Worm (Caenorhabditis elegans) whole organism, L1 larva: ENCODE measurements around the gene let-805.

ENCODE experiments used
- C04F5.9 ChIP-seq: sonication (generic microtip); optimal IDR thresholded peaks from 2 replicates; lab custom pipeline; 2016; ENCODE audit warnings: missing genetic modification characterization, missing compliant biosample characterization
- C34B4.2 ChIP-seq: sonication (generic microtip); optimal IDR thresholded peaks from 2 replicates; lab custom pipeline; 2017; ENCODE audit warnings: mild to moderate bottlenecking, missing genetic modification characterization, missing compliant biosample characterization
- F16B12.6 ChIP-seq: fragments of 150-350 bp; optimal IDR thresholded peaks from 2 replicates; lab custom pipeline; 2014; ENCODE audit warnings: missing biosample characterization, missing genetic modification characterization
- Y116A8C.19 ChIP-seq: sonication (generic microtip); optimal IDR thresholded peaks from 2 replicates; lab custom pipeline; 2016; ENCODE audit warnings: missing compliant biosample characterization, missing genetic modification characterization, borderline replicate concordance
- alr-1 ChIP-seq: fragments of 200-800 bp; sonication (Bioruptor generic); optimal IDR thresholded peaks from 2 replicates; lab custom pipeline; 2018; ENCODE audit warnings: borderline replicate concordance, mild to moderate bottlenecking, missing genetic modification characterization, missing compliant biosample characterization
- ama-1 ChIP-seq: fragments of 150-350 bp; optimal IDR thresholded peaks from 2 replicates; lab custom pipeline; 2014
- ceh-63 ChIP-seq: fragments of 200-800 bp; sonication (Bioruptor generic); optimal IDR thresholded peaks from 2 replicates; lab custom pipeline; 2018; ENCODE audit warnings: mild to moderate bottlenecking, missing genetic modification characterization, missing compliant biosample characterization
- ceh-8 ChIP-seq: fragments of 200-800 bp; sonication (Bioruptor generic); optimal IDR thresholded peaks from 2 replicates; lab custom pipeline; 2018; ENCODE audit warnings: mild to moderate bottlenecking, missing genetic modification characterization, moderate library complexity, missing compliant biosample characterization
- ceh-88 ChIP-seq: fragments of 200-800 bp; sonication (Bioruptor generic); IDR thresholded peaks from 2 replicates; pipeline ENCODE4 v1.3.6; 2022; ENCODE audit warnings: missing genetic modification characterization, missing compliant biosample characterization
- dpl-1 ChIP-seq, 3 experiments: fragments of 150-350 bp in 2 of 3; sonication (generic microtip) in 1 of 3; optimal IDR thresholded peaks; 2 replicates each; lab custom pipeline; 2014 to 2017; ENCODE audit warnings: missing biosample characterization in 3 of 3, missing genetic modification characterization in 3 of 3, missing genetic modification reagents in 3 of 3
- dsc-1 ChIP-seq: sonication (generic microtip); optimal IDR thresholded peaks from 2 replicates; lab custom pipeline; 2016; ENCODE audit warnings: mild to moderate bottlenecking, missing genetic modification characterization, missing compliant biosample characterization
- egl-13 ChIP-seq: sonication (generic microtip); optimal IDR thresholded peaks from 2 replicates; lab custom pipeline; 2016; ENCODE audit warnings: missing genotype, missing genetic modification reagents, missing genetic modification characterization, missing compliant biosample characterization
- egl-27 ChIP-seq, 2 experiments: fragments of 150-350 bp in 1 of 2; sonication (generic microtip); optimal IDR thresholded peaks; 3 replicates each; lab custom pipeline; 2017 to 2018; ENCODE audit warnings: missing biosample characterization in 2 of 2, missing genetic modification characterization in 2 of 2, missing genetic modification reagents in 2 of 2
- fkh-10 ChIP-seq: sonication (generic microtip); optimal IDR thresholded peaks from 2 replicates; lab custom pipeline; 2017; ENCODE audit warnings: missing biosample characterization, missing genetic modification reagents, missing genetic modification characterization
- fkh-4 ChIP-seq: sonication (generic microtip); optimal IDR thresholded peaks from 2 replicates; lab custom pipeline; 2016; ENCODE audit warnings: missing compliant biosample characterization, missing genetic modification characterization, borderline replicate concordance
- fos-1 ChIP-seq: fragments of 150-350 bp; optimal IDR thresholded peaks from 2 replicates; lab custom pipeline; 2014; ENCODE audit warnings: missing biosample characterization, missing genetic modification characterization
- grh-1 ChIP-seq: fragments of 200-800 bp; sonication (Bioruptor generic); IDR thresholded peaks from 2 replicates; pipeline ENCODE4 v1.3.6; 2022; ENCODE audit warnings: missing genetic modification reagents, missing genetic modification characterization, missing compliant biosample characterization
- hlh-17 ChIP-seq: fragments of 200-800 bp; sonication (Bioruptor generic); optimal IDR thresholded peaks from 2 replicates; lab custom pipeline; 2018; ENCODE audit warnings: missing genetic modification characterization, mild to moderate bottlenecking, missing compliant biosample characterization, moderate library complexity, borderline replicate concordance
- hlh-4 ChIP-seq: sonication (generic microtip); optimal IDR thresholded peaks from 2 replicates; lab custom pipeline; 2016; ENCODE audit warnings: mild to moderate bottlenecking, missing genetic modification characterization, missing compliant biosample characterization
- hpl-2 ChIP-seq: fragments of 150-350 bp; optimal IDR thresholded peaks from 2 replicates; lab custom pipeline; 2014; ENCODE audit warnings: missing biosample characterization, missing genetic modification reagents, missing genetic modification characterization
- isw-1 ChIP-seq: fragments of 200-800 bp; sonication (Bioruptor generic); IDR thresholded peaks from 2 replicates; pipeline ENCODE4 v1.3.6; 2022; ENCODE audit warnings: missing genetic modification characterization, missing compliant biosample characterization
- lin-13 ChIP-seq: fragments of 150-350 bp; optimal IDR thresholded peaks from 2 replicates; lab custom pipeline; 2014; ENCODE audit warnings: missing biosample characterization, missing genetic modification reagents, missing genetic modification characterization
- lin-14 ChIP-seq: fragments of 200-800 bp; sonication (Bioruptor generic); optimal IDR thresholded peaks from 2 replicates; lab custom pipeline; 2018; ENCODE audit warnings: mild to moderate bottlenecking, missing genetic modification characterization, moderate library complexity, missing compliant biosample characterization
- lin-15B ChIP-seq: fragments of 150-350 bp; sonication (generic microtip); optimal IDR thresholded peaks from 3 replicates; lab custom pipeline; 2014; ENCODE audit warnings: missing biosample characterization, missing genetic modification characterization
- lin-35 ChIP-seq, 2 experiments: fragments of 150-350 bp; optimal IDR thresholded peaks; 2 replicates each; lab custom pipeline; 2014; ENCODE audit warnings: missing biosample characterization in 2 of 2, missing genetic modification characterization in 2 of 2, missing genetic modification reagents in 2 of 2
- lir-3 ChIP-seq: sonication (generic microtip); optimal IDR thresholded peaks from 2 replicates; lab custom pipeline; 2016; ENCODE audit warnings: mild to moderate bottlenecking, missing genetic modification characterization, moderate library complexity, missing compliant biosample characterization; ENCODE audit not compliant: poor library complexity
- mab-9 ChIP-seq: fragments of 200-800 bp; sonication (Bioruptor generic); IDR thresholded peaks from 2 replicates; pipeline ENCODE4 v1.3.6; 2022; ENCODE audit warnings: missing genetic modification reagents, missing genetic modification characterization, missing compliant biosample characterization
- mdl-1 ChIP-seq, 2 experiments: fragments of 150-350 bp; optimal IDR thresholded peaks; 2 replicates each; lab custom pipeline; 2014 to 2017; ENCODE audit warnings: missing biosample characterization in 2 of 2, missing genetic modification characterization in 2 of 2, inconsistent platforms in 1 of 2
- mef-2 ChIP-seq: fragments of 150-350 bp; optimal IDR thresholded peaks from 2 replicates; lab custom pipeline; 2014; ENCODE audit warnings: missing biosample characterization, missing genetic modification characterization
- nhr-11 ChIP-seq: fragments of 150-350 bp; optimal IDR thresholded peaks from 2 replicates; lab custom pipeline; 2014; ENCODE audit warnings: missing biosample characterization, missing genetic modification characterization
- nhr-12 ChIP-seq: sonication (generic microtip); optimal IDR thresholded peaks from 2 replicates; lab custom pipeline; 2017; ENCODE audit warnings: missing biosample characterization, missing genetic modification characterization
- nhr-19 ChIP-seq: fragments of 200-800 bp; sonication (Bioruptor generic); conservative IDR thresholded peaks from 2 replicates; pipeline ENCODE4 v1.3.6; 2022; ENCODE audit warnings: missing genetic modification characterization, missing compliant biosample characterization
- nhr-20 ChIP-seq: sonication (generic microtip); optimal IDR thresholded peaks from 2 replicates; lab custom pipeline; 2016; ENCODE audit warnings: mild to moderate bottlenecking, missing genetic modification characterization, missing compliant biosample characterization
- nhr-28 ChIP-seq: fragments of 150-350 bp; optimal IDR thresholded peaks from 2 replicates; lab custom pipeline; 2014; ENCODE audit warnings: missing biosample characterization, missing genetic modification characterization
- nhr-71 ChIP-seq: sonication (generic microtip); optimal IDR thresholded peaks from 2 replicates; lab custom pipeline; 2016; ENCODE audit warnings: mild to moderate bottlenecking, missing genetic modification characterization, moderate library complexity, missing compliant biosample characterization
- nhr-84 ChIP-seq: sonication (generic microtip); optimal IDR thresholded peaks from 2 replicates; lab custom pipeline; 2017; ENCODE audit warnings: missing biosample characterization, missing genetic modification characterization
- nhr-85 ChIP-seq: sonication (generic microtip); peaks from one replicate; lab custom pipeline; 2016; ENCODE audit warnings: missing genetic modification characterization, inconsistent platforms, missing compliant biosample characterization
- nhr-90 ChIP-seq: sonication (generic microtip); optimal IDR thresholded peaks from 2 replicates; lab custom pipeline; 2016; ENCODE audit warnings: mild to moderate bottlenecking, missing genetic modification characterization, missing compliant biosample characterization; ENCODE audit not compliant: poor library complexity
- pax-3 ChIP-seq: fragments of 200-800 bp; sonication (Bioruptor generic); optimal IDR thresholded peaks from 2 replicates; lab custom pipeline; 2018; ENCODE audit warnings: mild to moderate bottlenecking, missing genetic modification characterization, moderate library complexity, missing compliant biosample characterization
- skn-1 ChIP-seq: fragments of 150-350 bp; optimal IDR thresholded peaks from 2 replicates; lab custom pipeline; 2014; ENCODE audit warnings: missing biosample characterization, missing genetic modification characterization
- snpc-4 ChIP-seq: fragments of 150-350 bp; optimal IDR thresholded peaks from 2 replicates; lab custom pipeline; 2014; ENCODE audit warnings: missing biosample characterization, missing genetic modification characterization
- sptf-1 ChIP-seq: fragments of 150-350 bp; optimal IDR thresholded peaks from 2 replicates; lab custom pipeline; 2014; ENCODE audit warnings: missing biosample characterization, missing genetic modification characterization
- sup-37 ChIP-seq: fragments of 200-800 bp; sonication (Bioruptor generic); optimal IDR thresholded peaks from 2 replicates; lab custom pipeline; 2018; ENCODE audit warnings: mild to moderate bottlenecking, missing genetic modification characterization, missing compliant biosample characterization
- swsn-7 ChIP-seq: sonication (generic microtip); optimal IDR thresholded peaks from 2 replicates; lab custom pipeline; 2016; ENCODE audit warnings: missing genetic modification characterization, missing compliant biosample characterization
- tbx-2 ChIP-seq: sonication (generic microtip); optimal IDR thresholded peaks from 2 replicates; lab custom pipeline; 2016; ENCODE audit warnings: missing genetic modification characterization, missing compliant biosample characterization
- tlp-1 ChIP-seq: fragments of 150-350 bp; optimal IDR thresholded peaks from 2 replicates; lab custom pipeline; 2014; ENCODE audit warnings: missing biosample characterization, missing genetic modification characterization
- unc-30 ChIP-seq: sonication (generic microtip); optimal IDR thresholded peaks from 2 replicates; lab custom pipeline; 2017; ENCODE audit warnings: missing biosample characterization, missing genetic modification characterization
- unc-62 ChIP-seq: fragments of 150-350 bp; optimal IDR thresholded peaks from 2 replicates; lab custom pipeline; 2014; ENCODE audit warnings: missing biosample characterization, missing genetic modification reagents, missing genetic modification characterization
- unc-86 ChIP-seq: sonication (generic microtip); optimal IDR thresholded peaks from 2 replicates; lab custom pipeline; 2016; ENCODE audit warnings: missing genetic modification characterization, missing compliant biosample characterization
- unc-98 ChIP-seq: fragments of 200-800 bp; sonication (Bioruptor generic); IDR thresholded peaks from 2 replicates; pipeline ENCODE4 v1.3.6; 2022; ENCODE audit warnings: missing genetic modification characterization, missing compliant biosample characterization
- vab-15 ChIP-seq: sonication (generic microtip); optimal IDR thresholded peaks from 2 replicates; lab custom pipeline; 2017; ENCODE audit warnings: missing genotype, mild to moderate bottlenecking, missing genetic modification characterization, missing compliant biosample characterization
- xbp-1 ChIP-seq: sonication (generic microtip); optimal IDR thresholded peaks from 2 replicates; lab custom pipeline; 2016; ENCODE audit warnings: missing genetic modification characterization, missing compliant biosample characterization
- ztf-11 ChIP-seq, 2 experiments: sonication (generic microtip); optimal IDR thresholded peaks; 2 replicates each; lab custom pipeline; 2016 to 2017; ENCODE audit warnings: missing genetic modification characterization in 2 of 2, missing biosample characterization in 1 of 2, missing compliant biosample characterization in 1 of 2

The let-805 gene

DNA sequence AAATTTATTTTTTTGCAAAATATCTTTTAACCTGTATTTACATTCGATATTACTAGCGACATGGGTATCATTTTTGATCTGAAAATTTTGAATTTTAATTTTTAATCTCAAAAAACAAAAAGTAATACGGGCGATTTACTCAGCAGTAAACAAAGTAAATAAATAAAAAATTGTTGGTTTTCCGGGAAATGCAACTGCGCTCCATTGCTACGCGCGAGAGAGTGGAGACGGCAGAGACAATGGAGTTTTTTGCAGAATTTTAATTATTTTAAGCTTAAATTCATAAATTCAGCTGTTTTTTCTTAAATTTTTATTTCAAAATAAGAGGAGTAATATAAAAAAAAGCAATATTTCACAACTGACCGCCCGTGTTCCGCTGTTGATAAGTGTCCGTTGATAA is 40.9 kb downstream of the let-805 start, which contains the start of gene slc-30A9 (continued):
- TF ChIP-seq nhr-28 (no peak), nhr-12 (tag; lab: Kevin White, UChicago) (no peak), lin-13 (GFP tag; lab: Kevin White, UChicago) (peak; percentile 35), swsn-7 (tag; lab: Kevin White, UChicago) (peak; percentile 39), unc-98 (GFP tag; lab: Robert Waterston, UW) (no peak), tbx-2 (tag; lab: Kevin White, UChicago) (peak; percentile 15), ztf-11 (tag; optimal IDR thresholded peaks at IDR 0.05; lab: Kevin White, UChicago) (no peak), grh-1 (GFP tag; lab: Robert Waterston, UW) (no peak), tlp-1 (no peak), nhr-71 (tag; lab: Kevin White, UChicago) (peak; percentile 63), sptf-1 (tag; lab: Kevin White, UChicago) (no peak), alr-1 (tag; lab: Kevin White, UChicago) (no peak), ceh-63 (GFP tag; lab: Kevin White, UChicago) (no peak), isw-1 (peak; percentile 10; the same call in 1 of the 2 replicates), mdl-1 (tag; optimal IDR thresholded peaks at IDR 0.05; lab: Kevin White, UChicago) (no peak), unc-62 (GFP tag; lab: Kevin White, UChicago) (no peak), lir-3 (tag; lab: Kevin White, UChicago) (no peak), ceh-8 (GFP tag; lab: Kevin White, UChicago) (no peak), sup-37 (GFP tag; lab: Kevin White, UChicago) (no peak), nhr-11 (tag; lab: Kevin White, UChicago) (no peak), fkh-10 (GFP tag; lab: Kevin White, UChicago) (no peak), skn-1 (tag; lab: Kevin White, UChicago) (peak; percentile 31), lin-15B (peak; percentile 59), mef-2 (no peak), mab-9 (GFP tag; lab: Robert Waterston, UW) (no peak), unc-30 (tag; lab: Kevin White, UChicago) (no peak), C34B4.2 (tag; lab: Kevin White, UChicago) (no peak), nhr-20 (tag; lab: Kevin White, UChicago) (peak; percentile 19), unc-86 (tag; lab: Kevin White, UChicago) (peak; percentile 27), nhr-85 (tag; lab: Kevin White, UChicago) (no peak), dpl-1 (GFP tag; optimal IDR thresholded peaks at IDR 0.05; lab: Kevin White, UChicago) (peak; percentile 11 to 61 (median 28)), lin-35 (GFP tag; optimal IDR thresholded peaks at IDR 0.05; lab: Kevin White, UChicago) (peak; percentile 35 to 50), vab-15 (tag; lab: Kevin White, UChicago) (no peak), C04F5.9 (no peak), egl-13 (tag; lab: Kevin White, UChicago) (peak; percentile 79), pax-3 (tag; lab: Kevin White, UChicago) (no peak), fkh-4 (tag; lab: Kevin White, UChicago) (no peak), fos-1 (tag; lab: Kevin White, UChicago) (no peak), lin-14 (GFP tag; lab: Kevin White, UChicago) (no peak), F16B12.6 (tag; lab: Kevin White, UChicago) (peak; percentile 50), dsc-1 (tag; lab: Kevin White, UChicago) (no peak), nhr-19 (GFP tag; lab: Robert Waterston, UW) (no peak), hlh-4 (tag; lab: Kevin White, UChicago) (no peak), nhr-90 (tag; lab: Kevin White, UChicago) (no peak), xbp-1 (tag; lab: Kevin White, UChicago) (peak; percentile 31), hpl-2 (no peak), snpc-4 (tag; lab: Kevin White, UChicago) (no peak), ceh-88 (GFP tag; lab: Robert Waterston, UW) (no peak), Y116A8C.19 (tag; lab: Kevin White, UChicago) (no peak), ama-1 (lab: Kevin White, UChicago) (no peak), egl-27 (tag; optimal IDR thresholded peaks at IDR 0.05; lab: Kevin White, UChicago) (no peak), nhr-84 (tag; lab: Kevin White, UChicago) (no peak), hlh-17 (GFP tag; lab: Kevin White, UChicago) (no peak)
